Worm (Caenorhabditis elegans) whole organism, mixed stage, embryonic: ENCODE data around the gene Y37B11A.3.

Experiments
- M03D4.4 ChIP-seq: sonication (generic microtip); optimal IDR thresholded peaks from 2 replicates; lab custom pipeline; 2017; ENCODE audit warnings: mild to moderate bottlenecking, missing genetic modification characterization, missing compliant biosample characterization
- bed-3 ChIP-seq: fragments of 200-800 bp; sonication (Bioruptor generic); optimal IDR thresholded peaks from 3 replicates; lab custom pipeline; 2018; ENCODE audit warnings: mild to moderate bottlenecking, missing genetic modification characterization, moderate library complexity, missing compliant biosample characterization
- ceh-43 ChIP-seq: fragments of 200-800 bp; sonication (Bioruptor generic); optimal IDR thresholded peaks from 2 replicates; lab custom pipeline; 2018; ENCODE audit warnings: mild to moderate bottlenecking, missing genetic modification characterization, moderate library complexity, missing compliant biosample characterization
- ces-1 ChIP-seq: fragments of 150-350 bp; optimal IDR thresholded peaks from 2 replicates; lab custom pipeline; 2014; ENCODE audit warnings: missing biosample characterization, missing genetic modification reagents, missing genetic modification characterization
- cnd-1 ChIP-seq: fragments of 200-800 bp; sonication (Bioruptor generic); optimal IDR thresholded peaks from 2 replicates; lab custom pipeline; 2018; ENCODE audit warnings: mild to moderate bottlenecking, missing genetic modification characterization, missing compliant biosample characterization
- drap-1 ChIP-seq: fragments of 200-800 bp; sonication (Bioruptor generic); optimal IDR thresholded peaks from 3 replicates; lab custom pipeline; 2018; ENCODE audit warnings: mild to moderate bottlenecking, missing genetic modification characterization, missing compliant biosample characterization
- elt-1 ChIP-seq: sonication (generic microtip); optimal IDR thresholded peaks from 2 replicates; lab custom pipeline; 2017; ENCODE audit warnings: missing genetic modification characterization, mild to moderate bottlenecking, missing compliant biosample characterization, antibody characterized with exemption, moderate library complexity, borderline replicate concordance; ENCODE audit not compliant: insufficient read depth
- elt-3 ChIP-seq: fragments of 150-350 bp; optimal IDR thresholded peaks from 2 replicates; lab custom pipeline; 2014; ENCODE audit warnings: missing biosample characterization, missing genetic modification characterization
- ham-2 ChIP-seq: fragments of 200-800 bp; sonication (Bioruptor generic); optimal IDR thresholded peaks from 2 replicates; lab custom pipeline; 2018; ENCODE audit warnings: mild to moderate bottlenecking, missing genetic modification characterization, missing compliant biosample characterization
- hlh-1 ChIP-seq: fragments of 150-350 bp; optimal IDR thresholded peaks from 2 replicates; lab custom pipeline; 2014; ENCODE audit warnings: missing biosample characterization, missing genetic modification reagents, missing genetic modification characterization
- lin-13 ChIP-seq: fragments of 150-350 bp; optimal IDR thresholded peaks from 2 replicates; lab custom pipeline; 2014; ENCODE audit warnings: missing biosample characterization, missing genetic modification characterization
- lin-32 ChIP-seq: fragments of 200-800 bp; sonication (Bioruptor generic); optimal IDR thresholded peaks from 2 replicates; lab custom pipeline; 2018; ENCODE audit warnings: mild to moderate bottlenecking, missing genetic modification characterization, missing compliant biosample characterization
- lsy-2 ChIP-seq: fragments of 150-350 bp; optimal IDR thresholded peaks from 2 replicates; lab custom pipeline; 2014; ENCODE audit warnings: missing biosample characterization, missing genetic modification characterization
- mep-1 ChIP-seq: fragments of 150-350 bp; optimal IDR thresholded peaks from 2 replicates; lab custom pipeline; 2017; ENCODE audit warnings: missing biosample characterization, missing genetic modification reagents, missing genetic modification characterization, inconsistent platforms
- mls-2 ChIP-seq: sonication (generic microtip); optimal IDR thresholded peaks from 2 replicates; lab custom pipeline; 2016; ENCODE audit warnings: mild to moderate bottlenecking, missing genetic modification characterization, moderate library complexity, missing compliant biosample characterization
- nhr-2 ChIP-seq: fragments of 150-350 bp; optimal IDR thresholded peaks from 2 replicates; lab custom pipeline; 2014; ENCODE audit warnings: missing biosample characterization, missing genetic modification characterization
- nhr-76 ChIP-seq: sonication (generic microtip); optimal IDR thresholded peaks from 2 replicates; lab custom pipeline; 2017; ENCODE audit warnings: missing biosample characterization, missing genetic modification characterization
- pha-4 ChIP-seq: fragments of 150-350 bp; optimal IDR thresholded peaks from 2 replicates; lab custom pipeline; 2018; ENCODE audit warnings: missing biosample characterization, missing genetic modification reagents, missing genetic modification characterization
- snpc-4 ChIP-seq: fragments of 150-350 bp; optimal IDR thresholded peaks from 2 replicates; lab custom pipeline; 2014; ENCODE audit warnings: missing biosample characterization, missing genetic modification characterization
- tbx-8 ChIP-seq: fragments of 200-800 bp; sonication (Bioruptor generic); optimal IDR thresholded peaks from 2 replicates; lab custom pipeline; 2018; ENCODE audit warnings: mild to moderate bottlenecking, missing genetic modification characterization, moderate library complexity, missing compliant biosample characterization
- unc-120 ChIP-seq: sonication (generic microtip); optimal IDR thresholded peaks from 2 replicates; lab custom pipeline; 2017; ENCODE audit warnings: missing genetic modification characterization, missing compliant biosample characterization; ENCODE audit not compliant: poor library complexity, severe bottlenecking
- unc-39 ChIP-seq: fragments of 150-350 bp; optimal IDR thresholded peaks from 2 replicates; lab custom pipeline; 2014; ENCODE audit warnings: missing biosample characterization, missing genetic modification characterization
- unc-62 ChIP-seq: fragments of 150-350 bp; optimal IDR thresholded peaks from 2 replicates; lab custom pipeline; 2014; ENCODE audit warnings: missing biosample characterization, missing genetic modification reagents, missing genetic modification characterization

Y37B11A.3 gene

DNA sequence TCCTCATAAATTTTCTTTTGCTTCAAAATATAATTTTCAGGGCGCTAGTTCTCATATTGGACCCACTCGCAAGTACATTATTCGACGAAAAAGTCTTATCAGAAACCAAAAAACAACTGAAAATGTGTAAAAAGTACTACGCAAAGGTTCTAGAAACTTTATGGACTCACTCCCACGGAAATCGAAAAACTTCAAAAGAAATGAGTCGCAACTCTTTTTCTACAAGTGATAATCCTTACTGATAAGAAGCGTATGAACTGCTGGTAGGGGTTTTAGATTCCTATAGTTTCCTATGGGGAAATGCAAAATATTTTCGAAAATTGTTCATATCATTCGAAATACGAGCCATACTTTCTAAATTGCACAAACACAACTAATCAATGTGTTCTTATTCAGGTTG lies 40.5 kb downstream of the Y37B11A.3 start, which contains the start of gene B0244.5:
Gene B0244.5 (plus strand): TSS at position 301 of the 400 bp plus-strand sequence.
- TF ChIP-seq tbx-8 (GFP tag; lab: Kevin White, UChicago): no peak

DNA sequence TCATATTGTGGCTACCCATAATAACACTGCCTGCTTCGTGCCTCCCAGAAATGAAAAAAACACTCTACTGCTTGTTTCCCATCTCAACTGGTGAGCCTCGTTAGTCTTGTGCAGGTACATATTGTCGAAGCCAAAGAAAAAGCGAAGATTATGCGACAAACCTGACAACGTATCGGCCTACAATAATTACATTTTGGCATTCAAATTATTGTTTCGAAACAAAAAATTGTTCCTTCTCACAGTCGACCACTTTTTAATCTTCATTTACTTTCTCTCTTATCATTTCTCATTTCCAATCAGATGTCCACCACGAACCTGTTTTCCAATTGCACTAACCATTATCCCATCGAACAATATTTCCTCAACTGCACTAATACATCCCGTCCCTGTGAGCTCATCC lies 42.0 kb downstream of the Y37B11A.3 start, which contains the start of gene B0244.15:
Gene B0244.15 (plus strand): TSS at position 301 of the 400 bp plus-strand sequence.
- no peak for TF ChIP-seq lsy-2 (tag; lab: Kevin White, UChicago)
- TF ChIP-seq nhr-2 (tag; lab: Kevin White, UChicago): no peak
- TF ChIP-seq unc-39 (tag; lab: Kevin White, UChicago): no peak
- TF ChIP-seq pha-4 (tag; lab: Kevin White, UChicago): no peak
- TF ChIP-seq, all 35 proteins: peak for 0

- no peak for TF ChIP-seq lsy-2 (tag; lab: Kevin White, UChicago)
- no peak for TF ChIP-seq nhr-2 (tag; lab: Kevin White, UChicago)
- TF ChIP-seq mep-1 (tag; lab: Kevin White, UChicago): no peak
- no peak for TF ChIP-seq elt-3 (tag; lab: Kevin White, UChicago)
- TF ChIP-seq M03D4.4 (tag; lab: Kevin White, UChicago): no peak
- TF ChIP-seq drap-1: no peak
These were observed 44.5 kb downstream of the Y37B11A.3 start, which contains the start of gene B0244.16 for ce11 chrIII:5740666-5741065. B0244.16 (plus strand) TSS chrIII:5740966.

- TF ChIP-seq lin-32 (no peak), lsy-2 (tag; lab: Kevin White, UChicago) (no peak), unc-39 (tag; lab: Kevin White, UChicago) (no peak), ham-2 (GFP tag; lab: Kevin White, UChicago) (no peak), pha-4 (tag; lab: Kevin White, UChicago) (no peak), elt-1 (tag; lab: Kevin White, UChicago) (no peak), snpc-4 (tag; lab: Kevin White, UChicago) (no peak), hlh-1 (no peak), lin-13 (no peak), cnd-1 (tag; lab: Kevin White, UChicago) (no peak), ceh-43 (GFP tag; lab: Kevin White, UChicago) (no peak), bed-3 (GFP tag; lab: Kevin White, UChicago) (no peak), M03D4.4 (tag; lab: Kevin White, UChicago) (no peak), nhr-2 (tag; lab: Kevin White, UChicago) (no peak), unc-62 (GFP tag; lab: Kevin White, UChicago) (no peak), mep-1 (tag; lab: Kevin White, UChicago) (no peak), mls-2 (no peak), ces-1 (GFP tag; lab: Kevin White, UChicago) (no peak)
These were observed 47.4 kb downstream of the Y37B11A.3 start, which contains the start of gene B0244.6 for ce11 chrIII:5737708-5738107. B0244.6 (plus strand) TSS chrIII:5738008.

ce11 chrIII:5734905-5735304 lies 50.2 kb downstream of the Y37B11A.3 start, which contains the start of gene B0244.10:
B0244.10 (plus strand) TSS chrIII:5735158.
- TF ChIP-seq lin-32: no peak
- no peak for TF ChIP-seq tbx-8 (GFP tag; lab: Kevin White, UChicago)
- no peak for TF ChIP-seq hlh-1
- no peak for TF ChIP-seq nhr-76
- TF ChIP-seq unc-120 (tag; lab: Kevin White, UChicago): no peak
- TF ChIP-seq, all 35 proteins: peak for 0
